Worm (Caenorhabditis elegans) whole organism, L2 larva: ENCODE results near the gene lin-54.

ENCODE experiments used
- C34F6.9 ChIP-seq: fragments of 150-350 bp; optimal IDR thresholded peaks from 2 replicates; lab custom pipeline; 2014; ENCODE audit warnings: missing biosample characterization, missing genetic modification characterization
- F13H6.1 ChIP-seq: sonication (generic microtip); optimal IDR thresholded peaks from 2 replicates; lab custom pipeline; 2016; ENCODE audit warnings: missing genetic modification characterization, missing compliant biosample characterization
- R02D3.7 ChIP-seq: fragments of 150-350 bp; optimal IDR thresholded peaks from 2 replicates; lab custom pipeline; 2014; ENCODE audit warnings: missing biosample characterization, missing genetic modification characterization
- aly-2 ChIP-seq: fragments of 150-350 bp; optimal IDR thresholded peaks from 2 replicates; lab custom pipeline; 2014; ENCODE audit warnings: missing biosample characterization, missing genetic modification characterization
- ama-1 ChIP-seq: fragments of 150-350 bp; optimal IDR thresholded peaks from 2 replicates; lab custom pipeline; 2018; ENCODE audit warnings: inconsistent platforms
- blmp-1 ChIP-seq: sonication (generic microtip); optimal IDR thresholded peaks from 2 replicates; lab custom pipeline; 2017; ENCODE audit warnings: missing genetic modification characterization, mild to moderate bottlenecking, missing compliant biosample characterization, antibody characterized with exemption, moderate library complexity; ENCODE audit not compliant: insufficient read depth
- ceh-16 ChIP-seq: fragments of 150-350 bp; optimal IDR thresholded peaks from 2 replicates; lab custom pipeline; 2014; ENCODE audit warnings: missing biosample characterization, missing genetic modification characterization
- crh-2 ChIP-seq: sonication (generic microtip); optimal IDR thresholded peaks from 2 replicates; lab custom pipeline; 2017; ENCODE audit warnings: missing biosample characterization, missing genetic modification characterization
- elt-1 ChIP-seq: fragments of 150-350 bp; optimal IDR thresholded peaks from 2 replicates; lab custom pipeline; 2014; ENCODE audit warnings: missing biosample characterization, missing genetic modification characterization
- fos-1 ChIP-seq: fragments of 150-350 bp; optimal IDR thresholded peaks from 2 replicates; lab custom pipeline; 2014; ENCODE audit warnings: missing biosample characterization, missing genetic modification characterization
- lin-11 ChIP-seq: fragments of 150-350 bp; sonication (generic microtip); optimal IDR thresholded peaks from 2 replicates; lab custom pipeline; 2014; ENCODE audit warnings: missing biosample characterization, missing genetic modification characterization, inconsistent platforms, mixed read lengths
- lin-13 ChIP-seq: fragments of 150-350 bp; optimal IDR thresholded peaks from 2 replicates; lab custom pipeline; 2014; ENCODE audit warnings: missing biosample characterization, missing genetic modification reagents, missing genetic modification characterization
- lin-39 ChIP-seq: fragments of 150-350 bp; optimal IDR thresholded peaks from 2 replicates; lab custom pipeline; 2014; ENCODE audit warnings: missing biosample characterization, missing genetic modification reagents, missing genetic modification characterization
- mdl-1 ChIP-seq, 2 experiments: fragments of 150-350 bp in 1 of 2; sonication (generic microtip) in 1 of 2; optimal IDR thresholded peaks; 2 replicates each; lab custom pipeline; 2017; ENCODE audit warnings: missing biosample characterization in 2 of 2, missing genetic modification characterization in 2 of 2
- nhr-10 ChIP-seq: sonication (generic microtip); optimal IDR thresholded peaks from 2 replicates; lab custom pipeline; 2017; ENCODE audit warnings: missing biosample characterization, missing genetic modification characterization
- nhr-11 ChIP-seq: fragments of 150-350 bp; optimal IDR thresholded peaks from 2 replicates; lab custom pipeline; 2014; ENCODE audit warnings: missing biosample characterization, missing genetic modification characterization
- nhr-12 ChIP-seq: fragments of 150-350 bp; optimal IDR thresholded peaks from 2 replicates; lab custom pipeline; 2014; ENCODE audit warnings: missing biosample characterization, missing genetic modification characterization
- nhr-21 ChIP-seq: fragments of 150-350 bp; optimal IDR thresholded peaks from 2 replicates; lab custom pipeline; 2014; ENCODE audit warnings: missing biosample characterization, missing genetic modification characterization
- nhr-23 ChIP-seq: fragments of 150-350 bp; optimal IDR thresholded peaks from 2 replicates; lab custom pipeline; 2014; ENCODE audit warnings: missing biosample characterization, missing genetic modification reagents, missing genetic modification characterization
- nhr-237 ChIP-seq: fragments of 150-350 bp; optimal IDR thresholded peaks from 2 replicates; lab custom pipeline; 2014; ENCODE audit warnings: missing biosample characterization, missing genetic modification characterization
- nhr-6 ChIP-seq: fragments of 150-350 bp; optimal IDR thresholded peaks from 2 replicates; lab custom pipeline; 2014; ENCODE audit warnings: missing biosample characterization, missing genetic modification characterization
- nhr-77 ChIP-seq: fragments of 150-350 bp; optimal IDR thresholded peaks from 2 replicates; lab custom pipeline; 2014; ENCODE audit warnings: missing biosample characterization, missing genetic modification characterization
- sem-4 ChIP-seq: fragments of 150-350 bp; optimal IDR thresholded peaks from 2 replicates; lab custom pipeline; 2014; ENCODE audit warnings: missing biosample characterization, missing genetic modification reagents, missing genetic modification characterization
- snpc-4 ChIP-seq: fragments of 150-350 bp; optimal IDR thresholded peaks from 2 replicates; lab custom pipeline; 2014; ENCODE audit warnings: missing biosample characterization, missing genetic modification characterization
- unc-39 ChIP-seq: fragments of 150-350 bp; optimal IDR thresholded peaks from 2 replicates; lab custom pipeline; 2014; ENCODE audit warnings: missing biosample characterization, missing genetic modification characterization
- unc-55 ChIP-seq: fragments of 150-350 bp; sonication (generic microtip); optimal IDR thresholded peaks from 3 replicates; lab custom pipeline; 2014; ENCODE audit warnings: missing biosample characterization, missing genetic modification reagents, missing genetic modification characterization
- zag-1 ChIP-seq: fragments of 150-350 bp; optimal IDR thresholded peaks from 2 replicates; lab custom pipeline; 2014; ENCODE audit warnings: missing biosample characterization, missing genetic modification characterization
- ztf-11 ChIP-seq: sonication (generic microtip); optimal IDR thresholded peaks from 2 replicates; lab custom pipeline; 2017; ENCODE audit warnings: missing biosample characterization, missing genetic modification characterization
- ztf-4 ChIP-seq: fragments of 150-350 bp; optimal IDR thresholded peaks from 2 replicates; lab custom pipeline; 2014; ENCODE audit warnings: missing biosample characterization, missing genetic modification characterization

The lin-54 gene

ce11 chrIV:13240078-13240841, 584 bp upstream of the lin-54 start, which contains the start of gene rpl-12 (continued):
- peak; percentile 73 for TF ChIP-seq nhr-12
- peak; percentile 89 for TF ChIP-seq ama-1 (lab: Kevin White, UChicago)
- peak; percentile 83 for TF ChIP-seq lin-39 (tag; lab: Kevin White, UChicago)
- peak; percentile 97 for TF ChIP-seq nhr-6 (tag; lab: Kevin White, UChicago)

- no peak for TF ChIP-seq sem-4 (tag; lab: Kevin White, UChicago)
- no peak for TF ChIP-seq crh-2 (tag; lab: Kevin White, UChicago)
- no peak for TF ChIP-seq nhr-11 (tag; lab: Kevin White, UChicago)
- TF ChIP-seq snpc-4 (tag; lab: Kevin White, UChicago): no peak
- TF ChIP-seq lin-13 (GFP tag; lab: Kevin White, UChicago): no peak
- no peak for TF ChIP-seq nhr-6 (tag; lab: Kevin White, UChicago)
- TF ChIP-seq unc-55 (GFP tag; lab: Kevin White, UChicago): no peak
- TF ChIP-seq nhr-21 (tag; lab: Kevin White, UChicago): no peak
- TF ChIP-seq ceh-16 (tag; lab: Kevin White, UChicago): no peak
- TF ChIP-seq mdl-1 (tag; optimal IDR thresholded peaks at IDR 0.05; lab: Kevin White, UChicago): no peak
- no peak for TF ChIP-seq nhr-10 (tag; lab: Kevin White, UChicago)
- no peak for TF ChIP-seq lin-11 (tag; lab: Kevin White, UChicago)
- TF ChIP-seq blmp-1: no peak
- no peak for TF ChIP-seq ztf-4 (tag; lab: Kevin White, UChicago)
- TF ChIP-seq nhr-77: no peak
These were observed 496 bp downstream of the lin-54 start for ce11 chrIV:13241340-13241739.

- no peak for TF ChIP-seq lin-13 (GFP tag; lab: Kevin White, UChicago)
- no peak for TF ChIP-seq snpc-4 (tag; lab: Kevin White, UChicago)
These were observed 2.5 kb downstream of the lin-54 start, which contains the start of gene JC8.4 for ce11 chrIV:13243375-13243774. TSS of gene JC8.4 (plus strand) at chrIV:13243675.

- TF ChIP-seq unc-39 (tag; lab: Kevin White, UChicago) (no peak), fos-1 (no peak)
- TF ChIP-seq, all 48 proteins: peak for 0
These were observed 3.2 kb downstream of the lin-54 start, which contains the start of gene cox-11 for ce11 chrIV:13244024-13244423. TSS of gene cox-11 (plus strand) at chrIV:13244324.

- TF ChIP-seq unc-39 (tag; lab: Kevin White, UChicago): no peak
These were observed 6.1 kb downstream of the lin-54 start, which contains the start of gene JC8.7 for ce11 chrIV:13246961-13247360. TSS of gene JC8.7 (plus strand) at chrIV:13247261.

ce11 chrIV:13247780-13248179, 6.9 kb downstream of the lin-54 start:
- TF ChIP-seq elt-1 (tag; lab: Kevin White, UChicago): no peak
- no peak for TF ChIP-seq R02D3.7
- TF ChIP-seq nhr-23: no peak
- TF ChIP-seq nhr-237 (tag; lab: Kevin White, UChicago): no peak
- no peak for TF ChIP-seq snpc-4 (tag; lab: Kevin White, UChicago)
- no peak for TF ChIP-seq mdl-1 (tag; optimal IDR thresholded peaks at IDR 0.05; lab: Kevin White, UChicago)
- TF ChIP-seq sem-4 (tag; lab: Kevin White, UChicago): no peak
- TF ChIP-seq fos-1: no peak
- no peak for TF ChIP-seq F13H6.1 (tag; lab: Kevin White, UChicago)
- TF ChIP-seq aly-2: no peak
- TF ChIP-seq zag-1 (tag; lab: Kevin White, UChicago): no peak
- TF ChIP-seq crh-2 (tag; lab: Kevin White, UChicago): no peak
- TF ChIP-seq, all 48 proteins: peak for 0

- no peak for TF ChIP-seq nhr-77
- TF ChIP-seq nhr-21 (tag; lab: Kevin White, UChicago): no peak
- no peak for TF ChIP-seq elt-1 (tag; lab: Kevin White, UChicago)
- no peak for TF ChIP-seq mdl-1 (tag; optimal IDR thresholded peaks at IDR 0.05; lab: Kevin White, UChicago)
- TF ChIP-seq C34F6.9 (tag; lab: Kevin White, UChicago): no peak
- TF ChIP-seq ztf-11: no peak
- TF ChIP-seq ztf-4 (tag; lab: Kevin White, UChicago): no peak
These were observed 9.4 kb downstream of the lin-54 start for ce11 chrIV:13250243-13250642.
